5 worm cellular contexts compared by ENCODE assay signal in genomic region chrII:8071012-8071625, ce11.
TF ChIP-seq lines count a peak whose summit lies in the region.

No protein-coding gene starts in this region.

TF ChIP-seq in whole organism, L1 larva, 84 proteins besides CTCF, POLR2A, EP300 and RAD21 (continues in another document):
- no peak for TF ChIP-seq lin-35 (GFP tag; optimal IDR thresholded peaks at IDR 0.05; lab: Kevin White, UChicago)
- TF ChIP-seq ztf-4 (tag; optimal IDR thresholded peaks at IDR 0.05; lab: Kevin White, UChicago), result no peak
- TF ChIP-seq tbx-2 (tag; optimal IDR thresholded peaks at IDR 0.05; lab: Kevin White, UChicago), result peak; percentile 13
- TF ChIP-seq nhr-76 (tag; optimal IDR thresholded peaks at IDR 0.05; lab: Kevin White, UChicago), result no peak
- TF ChIP-seq nhr-85 (tag; lab: Kevin White, UChicago), result peak; percentile 86
- no peak for TF ChIP-seq zip-4 (GFP tag; optimal IDR thresholded peaks at IDR 0.05; lab: Kevin White, UChicago)
- peak; percentile 37 for TF ChIP-seq nhr-20 (tag; optimal IDR thresholded peaks at IDR 0.05; lab: Kevin White, UChicago)
- no peak for TF ChIP-seq pag-3 (tag; optimal IDR thresholded peaks at IDR 0.05; lab: Kevin White, UChicago; ENCODE audit: borderline replicate concordance, insufficient read depth)
- peak in 5 of 6 experiments; percentile 18 to 66 (median 33) for TF ChIP-seq elt-3 (tag; optimal IDR thresholded peaks at IDR 0.05; lab: Kevin White, UChicago)
- TF ChIP-seq blmp-1 (tag; optimal IDR thresholded peaks at IDR 0.05; lab: Kevin White, UChicago), result peak; percentile 92
- TF ChIP-seq ztf-11 (tag; optimal IDR thresholded peaks at IDR 0.05; lab: Kevin White, UChicago), result no peak
- 0 out of 2 replicates have a peak, but pooled peaks have one; percentile 18 for TF ChIP-seq grh-1 (GFP tag; IDR thresholded peaks at IDR 0.05; lab: Robert Waterston, UW)
- no peak for TF ChIP-seq mef-2 (tag; optimal IDR thresholded peaks at IDR 0.05; lab: Kevin White, UChicago)
- peak; percentile 3 for TF ChIP-seq snu-23 (GFP tag; optimal IDR thresholded peaks at IDR 0.05; lab: Kevin White, UChicago)
- no peak for TF ChIP-seq C04F5.9 (tag; optimal IDR thresholded peaks at IDR 0.05; lab: Kevin White, UChicago)
- TF ChIP-seq fkh-10 (GFP tag; optimal IDR thresholded peaks at IDR 0.05; lab: Kevin White, UChicago), result no peak
- TF ChIP-seq efl-1 (optimal IDR thresholded peaks at IDR 0.05; lab: Kevin White, UChicago), result no peak
- TF ChIP-seq efl-1 (GFP tag; optimal IDR thresholded peaks at IDR 0.05 in 1 of 2; lab: Kevin White, UChicago), result no peak

TF ChIP-seq in whole organism, L2 larva, 48 proteins besides CTCF, POLR2A, EP300 and RAD21:
- TF ChIP-seq lin-13 (GFP tag; optimal IDR thresholded peaks at IDR 0.05; lab: Kevin White, UChicago) (no peak), crh-2 (tag; optimal IDR thresholded peaks at IDR 0.05; lab: Kevin White, UChicago) (peak; percentile 33), nhr-25 (tag; optimal IDR thresholded peaks at IDR 0.05; lab: Kevin White, UChicago) (no peak), sma-9 (GFP tag; optimal IDR thresholded peaks at IDR 0.05; lab: Kevin White, UChicago) (peak; percentile 53), sma-9 (tag; optimal IDR thresholded peaks at IDR 0.05; lab: Kevin White, UChicago) (no peak), ceh-16 (tag; optimal IDR thresholded peaks at IDR 0.05; lab: Kevin White, UChicago) (no peak), nhr-21 (tag; optimal IDR thresholded peaks at IDR 0.05; lab: Kevin White, UChicago) (peak; percentile 30), sma-3 (GFP tag; optimal IDR thresholded peaks at IDR 0.05; lab: Kevin White, UChicago) (peak; percentile 46), blmp-1 (tag; optimal IDR thresholded peaks at IDR 0.05; lab: Kevin White, UChicago; ENCODE audit: insufficient read depth) (peak; percentile 52), fos-1 (tag; optimal IDR thresholded peaks at IDR 0.05; lab: Kevin White, UChicago) (peak; percentile 36)

TF ChIP-seq in whole organism, L3 larva, 47 proteins besides CTCF, POLR2A, EP300 and RAD21:
- TF ChIP-seq pqm-1 (tag; optimal IDR thresholded peaks at IDR 0.05; lab: Kevin White, UChicago), result peak; percentile 32
- peak; percentile 72 for TF ChIP-seq elt-2 (tag; optimal IDR thresholded peaks at IDR 0.05; lab: Kevin White, UChicago)
- no peak for TF ChIP-seq fos-1 (tag; optimal IDR thresholded peaks at IDR 0.05; lab: Kevin White, UChicago)
- TF ChIP-seq ceh-28 (tag; optimal IDR thresholded peaks at IDR 0.05; lab: Kevin White, UChicago), result no peak
- peak; percentile 7 for TF ChIP-seq nhr-23 (tag; optimal IDR thresholded peaks at IDR 0.05; lab: Kevin White, UChicago)
- no peak for TF ChIP-seq ceh-82 (tag; optimal IDR thresholded peaks at IDR 0.05; lab: Kevin White, UChicago)
- peak; percentile 38 for TF ChIP-seq nhr-43 (tag; optimal IDR thresholded peaks at IDR 0.05; lab: Kevin White, UChicago; ENCODE audit: poor library complexity, severe bottlenecking)
TF ChIP-seq in whole organism, L3 larva: peak in this region for 4.

TF ChIP-seq in whole organism, L4 larva, 104 proteins besides CTCF, POLR2A, EP300 and RAD21:
- TF ChIP-seq snpc-4 (tag; optimal IDR thresholded peaks at IDR 0.05; lab: Kevin White, UChicago) (no peak), mep-1 (tag; optimal IDR thresholded peaks at IDR 0.05; lab: Kevin White, UChicago) (no peak), nhr-28 (tag; optimal IDR thresholded peaks at IDR 0.05; lab: Kevin White, UChicago) (peak; percentile 6), hlh-30 (tag; optimal IDR thresholded peaks at IDR 0.05; lab: Kevin White, UChicago; ENCODE audit: insufficient read depth) (peak; percentile 7), zip-11 (GFP tag; IDR thresholded peaks at IDR 0.05; lab: Robert Waterston, UW) (no peak), spr-1 (tag; optimal IDR thresholded peaks at IDR 0.05; lab: Kevin White, UChicago) (no peak), pqm-1 (tag; optimal IDR thresholded peaks at IDR 0.05; lab: Kevin White, UChicago) (peak; percentile 60), ceh-62 (tag; optimal IDR thresholded peaks at IDR 0.05; lab: Kevin White, UChicago) (no peak), unc-62 (GFP tag; optimal IDR thresholded peaks at IDR 0.05 in 1 of 2; lab: Kevin White, UChicago) (no peak), unc-62 (tag; optimal IDR thresholded peaks at IDR 0.05; lab: Kevin White, UChicago) (no peak), lin-13 (GFP tag; optimal IDR thresholded peaks at IDR 0.05; lab: Kevin White, UChicago) (no peak), dve-1 (tag; optimal IDR thresholded peaks at IDR 0.05; lab: Kevin White, UChicago; ENCODE audit: insufficient read depth) (no peak), tra-1 (GFP tag; IDR thresholded peaks at IDR 0.05; lab: Robert Waterston, UW) (no peak), ces-1 (GFP tag; optimal IDR thresholded peaks at IDR 0.05; lab: Kevin White, UChicago) (no peak), mxl-3 (GFP tag; optimal IDR thresholded peaks at IDR 0.05; lab: Kevin White, UChicago) (peak; percentile 48), nhr-11 (tag; optimal IDR thresholded peaks at IDR 0.05; lab: Kevin White, UChicago) (no peak), nhr-25 (tag; optimal IDR thresholded peaks at IDR 0.05; lab: Kevin White, UChicago; ENCODE audit: borderline replicate concordance, insufficient read depth) (no peak), dmd-6 (GFP tag; IDR thresholded peaks at IDR 0.05; lab: Robert Waterston, UW) (0 out of 2 replicates have a peak, but pooled peaks have one; percentile 17), jun-1 (tag; optimal IDR thresholded peaks at IDR 0.05; lab: Kevin White, UChicago) (no peak), set-16 (GFP tag; IDR thresholded peaks at IDR 0.05; lab: Robert Waterston, UW) (no peak), aha-1 (tag; lab: Kevin White, UChicago) (peak; percentile 46), mdt-29 (GFP tag; IDR thresholded peaks at IDR 0.05; lab: Robert Waterston, UW) (no peak), mdl-1 (tag; optimal IDR thresholded peaks at IDR 0.05; lab: Kevin White, UChicago) (peak in 1 of 2 experiments; percentile 48), unc-130 (GFP tag; optimal IDR thresholded peaks at IDR 0.05; lab: Kevin White, UChicago) (no peak), daf-16 (GFP tag; optimal IDR thresholded peaks at IDR 0.05; lab: Kevin White, UChicago) (no peak), daf-16 (tag; optimal IDR thresholded peaks at IDR 0.05; lab: Kevin White, UChicago) (peak; percentile 59), F26F4.8 (GFP tag; conservative IDR thresholded peaks at IDR 0.05; lab: Robert Waterston, UW) (no peak), F10B5.3 (tag; optimal IDR thresholded peaks at IDR 0.05; lab: Kevin White, UChicago) (no peak), hlh-11 (tag; optimal IDR thresholded peaks at IDR 0.05; lab: Kevin White, UChicago) (peak; percentile 22), skn-1 (tag; optimal IDR thresholded peaks at IDR 0.05; lab: Kevin White, UChicago) (no peak)

TF ChIP-seq in whole organism, late embryonic, 69 proteins besides CTCF, POLR2A, EP300 and RAD21:
- TF ChIP-seq elt-2 (tag; optimal IDR thresholded peaks at IDR 0.05; lab: Kevin White, UChicago), result peak; percentile 29
- no peak for TF ChIP-seq fax-1 (tag; optimal IDR thresholded peaks at IDR 0.05; lab: Kevin White, UChicago)
- no peak for TF ChIP-seq hlh-6 (tag; optimal IDR thresholded peaks at IDR 0.05; lab: Kevin White, UChicago)
- TF ChIP-seq zip-5 (tag; optimal IDR thresholded peaks at IDR 0.05; lab: Kevin White, UChicago), result no peak

Comparison
In these comparisons a context has a peak if more than half of its experiments do, and no peak if none do; other contexts are left out.
1. Of the 29 proteins assayed by ChIP-seq in both whole organism, L4 larva and whole organism, L1 larva: peak only in whole organism, L4 larva: aha-1, nhr-28 and pqm-1; only in whole organism, L1 larva: none; in both: none; in neither: 25; mixed calls (peak in some experiments, not most) for 1.